Worm (Caenorhabditis elegans) whole organism, young adult: ENCODE results near the gene F22B5.4.

Experiments used
- ama-1 ChIP-seq, 3 experiments: fragments of 150-350 bp in 1 of 3; sonication (generic microtip) in 2 of 3; optimal IDR thresholded peaks; 2 replicates each; lab custom pipeline; 2014 to 2018; ENCODE audit warnings: missing biosample characterization in 2 of 3, missing genetic modification characterization in 2 of 3, missing genetic modification reagents in 2 of 3
- rcor-1 ChIP-seq: fragments of 200-800 bp; sonication (Bioruptor generic); IDR thresholded peaks from 2 replicates; pipeline ENCODE4 v1.3.6; 2022; ENCODE audit warnings: missing genetic modification reagents, missing genetic modification characterization, missing compliant biosample characterization
- zfh-2 ChIP-seq: fragments of 200-800 bp; sonication (Bioruptor generic); conservative IDR thresholded peaks from 2 replicates; pipeline ENCODE4 v1.3.6; 2022; ENCODE audit warnings: missing genetic modification reagents, missing genetic modification characterization, missing compliant biosample characterization

DNA sequence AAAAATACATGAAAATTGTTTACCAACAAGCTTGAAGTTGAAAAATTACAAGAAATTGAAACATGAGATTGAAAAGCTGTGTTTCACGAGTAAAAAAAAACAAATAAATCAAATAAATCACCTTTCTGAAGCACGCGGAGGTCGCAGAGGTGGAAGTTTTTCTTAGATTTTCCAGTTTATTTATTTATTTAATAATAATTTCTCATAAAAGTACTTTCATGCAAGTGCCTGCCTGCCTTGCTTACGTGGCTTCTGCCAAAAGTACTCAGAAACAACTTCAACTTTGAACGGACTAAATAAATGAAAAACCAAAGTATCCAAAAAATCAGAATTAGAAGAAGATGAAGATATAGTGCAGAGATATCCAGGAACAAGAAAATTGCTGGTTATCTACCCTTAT is 17.6 kb upstream of the F22B5.4 start, which contains the start of gene acp-2:
- TF ChIP-seq rcor-1 (no peak), ama-1 (optimal IDR thresholded peaks at IDR 0.05; lab: Kevin White, UChicago) (no peak), ama-1 (GFP tag; optimal IDR thresholded peaks at IDR 0.05; lab: Kevin White, UChicago) (no peak), zfh-2 (no peak)
